2 fruit fly cellular contexts compared by ENCODE assay signal in the genomic region with DNA sequence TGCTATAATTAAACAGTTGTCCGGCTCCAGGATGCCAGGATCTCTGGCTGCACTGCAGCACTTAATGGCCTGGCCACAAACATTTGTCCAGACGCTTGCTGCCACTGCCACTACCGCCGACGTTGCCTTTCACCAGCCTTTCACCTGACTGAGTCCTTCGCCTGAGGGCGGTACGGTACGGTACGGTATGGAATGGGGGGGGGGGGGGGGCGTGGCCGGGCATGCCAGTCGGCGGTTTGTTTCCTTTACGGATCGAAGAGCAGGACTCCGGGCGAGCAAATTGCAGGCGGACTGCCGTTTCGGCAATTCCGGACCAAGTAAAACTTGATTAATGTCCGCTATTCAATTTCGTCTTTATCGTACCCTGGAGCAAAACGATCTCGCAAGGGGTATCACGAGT.
A peak's percentile ranks its signal among the peaks of the same experiment; 100 is the strongest.
TF ChIP-seq lines count a peak whose summit lies in the region.

No protein-coding gene starts in this region.

- no peak for TF ChIP-seq CTCF in whole organism, embryonic (GFP tag; optimal IDR thresholded peaks at IDR 0.05; lab: Kevin White, UChicago)

TF ChIP-seq in whole organism, embryonic, 481 proteins besides CTCF, POLR2A, EP300 and RAD21:
- TF ChIP-seq Hr39 (optimal IDR thresholded peaks at IDR 0.05; lab: Kevin White, UChicago) (peak; percentile 64), CG17328 (GFP tag; IDR thresholded peaks at IDR 0.05; lab: Robert Waterston, UW) (no peak)

TF ChIP-seq in whole organism, wandering third instar larva, 38 proteins besides CTCF, POLR2A, EP300 and RAD21:
- peak; percentile 83 for TF ChIP-seq Dfd (GFP tag; optimal IDR thresholded peaks at IDR 0.05; lab: Kevin White, UChicago)
- no peak for TF ChIP-seq dl (GFP tag; optimal IDR thresholded peaks at IDR 0.05; lab: Kevin White, UChicago; ENCODE audit: insufficient read depth in 1 of 2, partially characterized antibody in 2 of 2)

Comparison
In these comparisons a context has a peak if more than half of its experiments do, and no peak if none do; other contexts are left out.
1. Of the 10 proteins assayed by ChIP-seq in both whole organism, embryonic and whole organism, wandering third instar larva: peak only in whole organism, embryonic: none; only in whole organism, wandering third instar larva: Dfd; in both: none; in neither: 9.